Worm (Caenorhabditis elegans): ENCODE measurements around the gene metl-1.
A peak's percentile ranks its signal among the peaks of the same experiment; 100 is the strongest.
"Not testable (repeated sequence)": the region's sequence is repeated elsewhere in the genome, so short reads cannot be mapped to it uniquely, and the experiment has no call there.

Gene metl-1

DNA sequence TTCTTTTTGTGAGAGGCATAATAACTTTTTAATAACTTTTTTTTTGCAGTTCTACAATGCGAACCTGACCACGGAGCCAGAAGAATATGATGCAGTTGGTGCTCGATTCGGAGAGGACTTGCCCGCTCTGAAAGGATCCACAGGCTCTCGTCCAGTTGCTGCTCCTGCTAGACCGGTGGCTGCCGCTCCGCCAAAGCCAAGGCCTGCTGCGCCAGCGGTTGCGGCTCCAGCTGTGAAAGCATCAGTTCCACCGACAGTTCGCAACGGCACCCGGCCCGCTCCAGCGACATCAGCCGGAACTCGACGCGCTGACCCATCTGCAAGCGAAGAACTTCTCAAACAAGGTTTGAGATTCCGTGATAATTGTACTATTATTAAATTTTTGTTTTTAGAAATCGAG, 30.2 kb downstream of the metl-1 start:
- TF ChIP-seq scrt-1 (GFP tag; IDR thresholded peaks at IDR 0.05) = no peak
- TF ChIP-seq ceh-13 (GFP tag; optimal IDR thresholded peaks at IDR 0.05) = no peak
- TF ChIP-seq ceh-36 (tag; optimal IDR thresholded peaks at IDR 0.05) = no peak
- no peak for TF ChIP-seq F13C5.2 (tag; optimal IDR thresholded peaks at IDR 0.05)
- no peak for TF ChIP-seq sea-1 (GFP tag; conservative IDR thresholded peaks at IDR 0.05)
- no peak for TF ChIP-seq hmbx-1 (tag; optimal IDR thresholded peaks at IDR 0.05)
- no peak for TF ChIP-seq ama-1 (optimal IDR thresholded peaks at IDR 0.05)
- TF ChIP-seq hnd-1 (tag; optimal IDR thresholded peaks at IDR 0.05) = no peak
- TF ChIP-seq B0310.2 (tag; optimal IDR thresholded peaks at IDR 0.05) = no peak
- TF ChIP-seq tbx-37 (GFP tag; conservative IDR thresholded peaks at IDR 0.05) = no peak
- no peak for TF ChIP-seq flt-1 (GFP tag; IDR thresholded peaks at IDR 0.05)

DNA sequence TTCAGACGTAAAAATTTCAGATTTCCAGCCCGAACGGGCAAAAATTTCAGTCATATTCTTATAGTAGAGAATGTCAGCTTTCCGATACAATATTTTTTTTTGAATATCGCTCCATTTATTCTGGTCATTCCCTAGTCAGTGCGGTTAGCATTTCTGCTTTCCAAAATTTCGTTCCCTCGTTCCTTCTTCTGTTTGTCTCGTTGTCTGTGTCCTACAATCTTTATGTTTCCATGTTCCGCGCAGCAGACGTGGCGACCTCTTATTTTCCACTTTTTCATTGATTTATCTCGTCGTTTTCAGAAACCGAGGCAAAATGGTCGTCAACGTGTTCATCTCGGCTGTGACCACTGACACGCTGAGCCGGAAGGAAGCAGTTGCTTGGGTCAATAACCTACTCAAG, 30.9 kb downstream of the metl-1 start, which contains the start of gene ebp-2:
ebp-2 (plus strand) TSS at position 301 of the 400 bp plus-strand sequence.
- not testable (repeated sequence) for TF ChIP-seq aly-1 (tag; optimal IDR thresholded peaks at IDR 0.05); flt-1 (GFP tag; IDR thresholded peaks at IDR 0.05); tbx-11 (GFP tag; IDR thresholded peaks at IDR 0.05)

DNA sequence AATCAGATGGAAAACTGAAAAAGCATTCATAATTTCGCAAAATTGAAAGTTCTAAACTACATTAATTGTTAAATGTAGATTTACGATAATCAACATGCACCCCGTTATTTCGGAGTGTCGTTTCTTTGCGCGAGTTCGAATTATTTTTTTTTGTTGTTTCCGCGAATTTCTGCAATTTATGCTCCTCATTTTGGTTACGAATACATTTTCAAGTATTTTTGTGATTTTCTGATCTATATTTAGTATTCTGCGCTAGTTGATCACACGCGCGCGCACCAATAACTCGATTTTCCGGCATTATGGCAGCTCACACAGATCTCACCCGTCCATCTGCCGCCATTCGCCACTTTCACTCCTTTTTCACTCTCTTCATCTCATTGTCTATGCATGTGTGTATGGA, 33.1 kb downstream of the metl-1 start, which contains the start of gene VW02B12L.2:
VW02B12L.2 (minus strand) TSS at position 65 of the 400 bp plus-strand sequence.
- TF ChIP-seq scrt-1 (GFP tag; IDR thresholded peaks at IDR 0.05) = no peak
- TF ChIP-seq hmg-4 (GFP tag; optimal IDR thresholded peaks at IDR 0.05) = peak; percentile 21

DNA sequence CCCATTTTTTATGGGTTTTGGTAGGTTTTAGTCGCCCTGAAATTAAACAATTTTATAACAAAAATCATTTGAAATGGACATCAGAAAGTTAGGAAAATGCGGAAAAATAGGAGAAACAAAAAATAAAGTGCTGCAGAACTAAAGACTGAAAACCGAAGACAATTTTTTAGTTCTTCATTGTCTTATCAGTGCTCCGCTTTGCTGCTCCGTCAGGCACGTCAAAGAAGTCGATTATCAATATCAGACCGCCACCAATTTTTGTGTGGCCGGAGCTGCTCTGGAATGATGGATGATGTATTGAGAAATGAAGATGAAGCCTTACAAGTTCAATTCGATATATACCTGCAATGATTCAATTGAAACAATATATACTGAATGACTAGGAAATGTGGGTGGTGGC, 35.0 kb downstream of the metl-1 start, which contains the start of gene vha-6:
vha-6 (minus strand) TSS at position 36 of the 400 bp plus-strand sequence.
- TF ChIP-seq tra-4 (tag; optimal IDR thresholded peaks at IDR 0.05) (no peak), hnd-1 (tag; optimal IDR thresholded peaks at IDR 0.05) (no peak), hmbx-1 (tag; optimal IDR thresholded peaks at IDR 0.05) (no peak), ceh-36 (tag; optimal IDR thresholded peaks at IDR 0.05) (no peak), ama-1 (optimal IDR thresholded peaks at IDR 0.05) (no peak), aly-1 (tag; optimal IDR thresholded peaks at IDR 0.05) (no peak), pes-1 (GFP tag; IDR thresholded peaks at IDR 0.05) (no peak), sea-1 (GFP tag; conservative IDR thresholded peaks at IDR 0.05) (no peak), tbx-11 (GFP tag; IDR thresholded peaks at IDR 0.05) (no peak), tbx-37 (GFP tag; conservative IDR thresholded peaks at IDR 0.05) (no peak), B0310.2 (tag; optimal IDR thresholded peaks at IDR 0.05) (no peak), hmg-4 (GFP tag; optimal IDR thresholded peaks at IDR 0.05) (no peak), scrt-1 (GFP tag; IDR thresholded peaks at IDR 0.05) (no peak), flt-1 (GFP tag; IDR thresholded peaks at IDR 0.05) (no peak), ceh-13 (GFP tag; optimal IDR thresholded peaks at IDR 0.05) (no peak), ets-7 (tag; optimal IDR thresholded peaks at IDR 0.05) (no peak), F13C5.2 (tag; optimal IDR thresholded peaks at IDR 0.05) (no peak)

DNA sequence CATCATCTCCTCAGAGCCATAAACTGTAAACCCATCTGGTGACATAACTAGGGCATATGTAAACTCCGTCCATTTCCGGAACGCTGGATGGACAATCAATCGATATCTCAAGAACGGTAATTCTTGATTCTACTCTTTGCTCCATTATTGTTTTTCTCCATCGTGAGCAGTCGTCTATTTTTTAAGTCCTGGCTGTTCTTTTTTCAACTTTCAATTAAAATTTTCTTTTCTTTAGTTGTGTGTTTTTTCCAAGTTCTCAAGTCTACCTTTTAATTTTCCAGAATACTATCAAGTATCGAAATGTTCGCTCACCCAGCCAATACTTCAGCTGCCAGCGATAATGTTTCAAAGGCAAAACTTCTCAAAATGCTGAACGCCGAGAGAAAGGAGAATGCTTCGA, 39.4 kb downstream of the metl-1 start, which contains the start of gene C05D12.5:
C05D12.5 (plus strand) TSS at position 301 of the 400 bp plus-strand sequence.
- TF ChIP-seq ceh-36 (tag; optimal IDR thresholded peaks at IDR 0.05) (no peak), tbx-37 (GFP tag; conservative IDR thresholded peaks at IDR 0.05) (no peak), aly-1 (tag; optimal IDR thresholded peaks at IDR 0.05) (no peak), flt-1 (GFP tag; IDR thresholded peaks at IDR 0.05) (no peak), sea-1 (GFP tag; conservative IDR thresholded peaks at IDR 0.05) (no peak), hnd-1 (tag; optimal IDR thresholded peaks at IDR 0.05) (no peak), F13C5.2 (tag; optimal IDR thresholded peaks at IDR 0.05) (no peak), B0310.2 (tag; optimal IDR thresholded peaks at IDR 0.05) (no peak), ceh-13 (GFP tag; optimal IDR thresholded peaks at IDR 0.05) (no peak), hmg-4 (GFP tag; optimal IDR thresholded peaks at IDR 0.05) (no peak), ama-1 (optimal IDR thresholded peaks at IDR 0.05) (no peak), pes-1 (GFP tag; IDR thresholded peaks at IDR 0.05) (no peak)

DNA sequence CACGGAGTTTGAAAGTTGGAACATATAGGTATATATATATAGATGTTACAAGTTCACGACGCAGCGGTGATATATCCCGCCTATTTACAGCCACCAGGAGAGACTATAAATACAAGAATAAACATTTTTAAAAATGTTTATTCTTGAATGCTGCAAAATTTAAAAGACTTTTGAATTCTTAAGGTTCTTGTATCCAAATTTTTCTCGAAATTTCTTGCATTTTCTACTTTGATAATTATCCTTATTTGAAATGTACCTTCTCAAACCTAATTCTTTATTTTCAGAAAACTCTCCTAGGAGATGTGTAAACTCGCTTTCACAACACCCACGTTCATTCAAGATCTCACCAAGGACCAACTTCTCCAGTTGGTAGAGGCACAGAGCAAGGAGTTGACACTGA, 41.8 kb downstream of the metl-1 start, which contains the start of gene C05D12.4:
C05D12.4 (plus strand) TSS at position 301 of the 400 bp plus-strand sequence.
- no peak for TF ChIP-seq F13C5.2 (tag; optimal IDR thresholded peaks at IDR 0.05)
- TF ChIP-seq hnd-1 (tag; optimal IDR thresholded peaks at IDR 0.05) = no peak

DNA sequence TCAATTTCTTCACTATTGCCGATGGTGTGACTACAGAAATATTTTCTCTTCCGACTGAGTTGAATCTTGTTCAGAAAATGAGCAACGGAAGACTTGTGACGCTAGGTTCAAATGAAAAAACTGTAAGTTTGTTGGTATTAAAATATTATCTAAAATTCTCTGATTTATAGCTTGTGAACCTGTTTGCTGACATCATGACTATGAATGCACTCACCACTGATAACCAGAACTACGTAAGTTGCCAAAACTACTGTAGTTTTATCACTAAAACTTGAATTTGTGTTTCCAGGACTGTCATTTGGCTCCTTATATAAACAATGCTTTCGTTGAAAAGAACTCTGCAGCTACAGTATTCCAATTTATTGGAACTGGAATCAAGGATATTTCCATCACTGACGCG, 44.8 kb downstream of the metl-1 start:
- TF ChIP-seq B0310.2 (tag; optimal IDR thresholded peaks at IDR 0.05) = no peak
- no peak for TF ChIP-seq hmg-4 (GFP tag; optimal IDR thresholded peaks at IDR 0.05)
- no peak for TF ChIP-seq ama-1 (optimal IDR thresholded peaks at IDR 0.05)
- TF ChIP-seq sea-1 (GFP tag; conservative IDR thresholded peaks at IDR 0.05) = no peak
- TF ChIP-seq ceh-36 (tag; optimal IDR thresholded peaks at IDR 0.05) = no peak
- no peak for TF ChIP-seq tbx-11 (GFP tag; IDR thresholded peaks at IDR 0.05)
- TF ChIP-seq F13C5.2 (tag; optimal IDR thresholded peaks at IDR 0.05) = no peak
- TF ChIP-seq tra-4 (tag; optimal IDR thresholded peaks at IDR 0.05) = no peak
- TF ChIP-seq ets-7 (tag; optimal IDR thresholded peaks at IDR 0.05) = no peak
- no peak for TF ChIP-seq scrt-1 (GFP tag; IDR thresholded peaks at IDR 0.05)
- no peak for TF ChIP-seq flt-1 (GFP tag; IDR thresholded peaks at IDR 0.05)
- no peak for TF ChIP-seq hmbx-1 (tag; optimal IDR thresholded peaks at IDR 0.05)
- TF ChIP-seq tbx-37 (GFP tag; conservative IDR thresholded peaks at IDR 0.05) = no peak

DNA sequence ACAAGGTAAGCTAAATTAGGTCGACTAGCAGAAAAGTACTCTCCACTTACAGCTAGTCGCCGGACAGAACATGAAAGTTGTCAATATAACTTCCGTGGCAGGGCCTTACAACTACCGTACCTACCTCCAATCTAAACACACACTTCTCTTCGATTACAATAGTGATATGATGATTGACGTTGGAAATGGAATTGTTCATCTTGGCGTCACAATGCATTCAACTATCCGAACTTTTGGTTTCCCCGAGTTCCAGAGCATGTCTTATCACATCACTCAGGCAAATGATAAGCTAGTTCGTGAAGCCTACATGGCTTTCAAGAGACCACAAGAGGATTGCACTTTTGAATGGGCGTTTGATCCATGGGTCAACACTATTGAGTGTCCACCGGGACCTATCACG, 46.1 kb downstream of the metl-1 start:
- TF ChIP-seq ets-7 (tag; optimal IDR thresholded peaks at IDR 0.05) (no peak), tbx-11 (GFP tag; IDR thresholded peaks at IDR 0.05) (no peak), B0310.2 (tag; optimal IDR thresholded peaks at IDR 0.05) (no peak), aly-1 (tag; optimal IDR thresholded peaks at IDR 0.05) (no peak), ceh-36 (tag; optimal IDR thresholded peaks at IDR 0.05) (no peak), hmg-4 (GFP tag; optimal IDR thresholded peaks at IDR 0.05) (no peak), sea-1 (GFP tag; conservative IDR thresholded peaks at IDR 0.05) (no peak), ama-1 (optimal IDR thresholded peaks at IDR 0.05) (no peak), pes-1 (GFP tag; IDR thresholded peaks at IDR 0.05) (no peak), hmbx-1 (tag; optimal IDR thresholded peaks at IDR 0.05) (no peak), ceh-13 (GFP tag; optimal IDR thresholded peaks at IDR 0.05) (no peak), F13C5.2 (tag; optimal IDR thresholded peaks at IDR 0.05) (no peak), flt-1 (GFP tag; IDR thresholded peaks at IDR 0.05) (no peak), tbx-37 (GFP tag; conservative IDR thresholded peaks at IDR 0.05) (no peak)

All from whole organism, early embryonic.